Worm (Caenorhabditis elegans): ENCODE results near the gene srh-296.

DNA sequence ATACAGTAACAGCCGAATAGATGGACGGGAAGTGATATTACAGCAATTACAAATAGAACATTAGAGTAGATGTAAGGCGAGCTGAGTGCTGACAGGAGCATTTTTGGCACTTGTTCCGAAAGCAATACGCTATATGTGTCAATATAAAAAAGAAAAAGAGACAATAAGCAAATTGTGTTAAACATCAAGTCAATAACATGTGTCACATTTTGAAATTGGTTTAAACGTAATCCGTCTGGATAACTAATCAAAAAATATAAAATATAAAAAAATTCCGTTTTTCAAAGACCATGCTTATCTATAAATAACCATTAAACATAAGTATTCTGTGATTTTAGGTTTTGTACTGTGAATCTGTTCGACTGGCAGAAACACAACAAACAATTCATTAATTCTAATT lies 14.5 kb upstream of the srh-296 start, which contains the start of gene srh-288:
- TF ChIP-seq lin-15B (tag; optimal IDR thresholded peaks at IDR 0.05) (no peak), C04F5.9 (tag; optimal IDR thresholded peaks at IDR 0.05) (no peak), lin-14 (GFP tag; optimal IDR thresholded peaks at IDR 0.05) (no peak), xbp-1 (tag; optimal IDR thresholded peaks at IDR 0.05) (no peak), nhr-90 (tag; optimal IDR thresholded peaks at IDR 0.05; ENCODE audit: poor library complexity) (no peak), ama-1 (optimal IDR thresholded peaks at IDR 0.05) (no peak), snpc-4 (tag; optimal IDR thresholded peaks at IDR 0.05) (no peak), pqm-1 (tag; optimal IDR thresholded peaks at IDR 0.05) (no peak), egl-27 (tag; optimal IDR thresholded peaks at IDR 0.05) (no peak), fos-1 (tag; optimal IDR thresholded peaks at IDR 0.05) (no peak), nhr-20 (tag; optimal IDR thresholded peaks at IDR 0.05) (no peak), unc-130 (tag; optimal IDR thresholded peaks at IDR 0.05) (no peak), elt-3 (tag; optimal IDR thresholded peaks at IDR 0.05) (no peak), unc-62 (GFP tag; optimal IDR thresholded peaks at IDR 0.05) (no peak)
